Worm (Caenorhabditis elegans) whole organism, young adult: ENCODE results near the gene K11D12.7.
A peak's percentile ranks its signal among the peaks of the same experiment; 100 is the strongest.

Source experiments
- B0336.3 ChIP-seq: fragments of 200-800 bp; sonication (Bioruptor generic); IDR thresholded peaks from 2 replicates; pipeline ENCODE4 v1.3.6; 2022; ENCODE audit warnings: missing genetic modification characterization, missing compliant biosample characterization
- C17E4.6 ChIP-seq: fragments of 200-800 bp; sonication (Bioruptor generic); IDR thresholded peaks from 2 replicates; pipeline ENCODE4 v1.3.6; 2022; ENCODE audit warnings: missing genetic modification reagents, missing genetic modification characterization, missing compliant biosample characterization
- D2030.7 ChIP-seq: fragments of 200-800 bp; sonication (Bioruptor generic); IDR thresholded peaks from 2 replicates; pipeline ENCODE4 v1.3.6; 2022; ENCODE audit warnings: missing genetic modification reagents, missing genetic modification characterization, missing compliant biosample characterization
- F33H1.4 ChIP-seq: fragments of 200-800 bp; sonication (Bioruptor generic); IDR thresholded peaks from 2 replicates; pipeline ENCODE4 v1.3.6; 2022; ENCODE audit warnings: missing genetic modification reagents, missing genetic modification characterization, missing compliant biosample characterization
- F55B11.4 ChIP-seq: sonication (generic microtip); optimal IDR thresholded peaks from 2 replicates; lab custom pipeline; 2016; ENCODE audit warnings: missing compliant biosample characterization, missing genetic modification characterization, borderline replicate concordance; ENCODE audit not compliant: insufficient read depth
- F57C9.4 ChIP-seq: sonication (generic microtip); optimal IDR thresholded peaks from 2 replicates; lab custom pipeline; 2017; ENCODE audit warnings: mild to moderate bottlenecking, missing genetic modification characterization, missing compliant biosample characterization
- Y53F4B.3 ChIP-seq: fragments of 200-800 bp; sonication (Bioruptor generic); IDR thresholded peaks from 2 replicates; pipeline ENCODE4 v1.3.6; 2022; ENCODE audit warnings: missing genetic modification reagents, missing genetic modification characterization, missing compliant biosample characterization
- aptf-3 ChIP-seq: fragments of 200-800 bp; sonication (Bioruptor generic); IDR thresholded peaks from 2 replicates; pipeline ENCODE4 v1.3.6; 2022; ENCODE audit warnings: missing genetic modification characterization, missing compliant biosample characterization
- ccch-3 ChIP-seq: fragments of 200-800 bp; sonication (Bioruptor generic); optimal IDR thresholded peaks from 2 replicates; lab custom pipeline; 2018; ENCODE audit warnings: mild to moderate bottlenecking, missing genetic modification characterization, missing compliant biosample characterization
- ceh-91 ChIP-seq: fragments of 200-800 bp; sonication (Bioruptor generic); IDR thresholded peaks from 2 replicates; pipeline ENCODE4 v1.3.6; 2022; ENCODE audit warnings: missing genetic modification reagents, missing genetic modification characterization, missing compliant biosample characterization
- chd-7 ChIP-seq: sonication (generic microtip); optimal IDR thresholded peaks from 2 replicates; lab custom pipeline; 2016; ENCODE audit warnings: mild to moderate bottlenecking, missing genetic modification characterization, moderate library complexity, missing compliant biosample characterization
- die-1 ChIP-seq: sonication (generic microtip); optimal IDR thresholded peaks from 2 replicates; lab custom pipeline; 2016; ENCODE audit warnings: missing genotype, mild to moderate bottlenecking, missing genetic modification characterization, missing compliant biosample characterization
- dox-1 ChIP-seq: fragments of 200-800 bp; sonication (Bioruptor generic); IDR thresholded peaks from 2 replicates; pipeline ENCODE4 v1.3.6; 2022; ENCODE audit warnings: missing genetic modification reagents, missing genetic modification characterization, missing compliant biosample characterization
- efl-1 ChIP-seq: fragments of 150-350 bp; optimal IDR thresholded peaks from 2 replicates; lab custom pipeline; 2014; ENCODE audit warnings: missing biosample characterization, missing genetic modification reagents, missing genetic modification characterization
- egl-44 ChIP-seq: fragments of 200-800 bp; sonication (Bioruptor generic); IDR thresholded peaks from 2 replicates; pipeline ENCODE4 v1.3.6; 2022; ENCODE audit warnings: missing genetic modification reagents, missing genetic modification characterization, missing compliant biosample characterization
- gei-17 ChIP-seq: fragments of 200-800 bp; sonication (Bioruptor generic); optimal IDR thresholded peaks from 2 replicates; lab custom pipeline; 2018; ENCODE audit warnings: mild to moderate bottlenecking, missing genetic modification characterization, missing compliant biosample characterization
- him-1 ChIP-seq: sonication (generic microtip); optimal IDR thresholded peaks from 2 replicates; lab custom pipeline; 2016; ENCODE audit warnings: missing genotype, missing genetic modification reagents, missing genetic modification characterization, missing compliant biosample characterization
- hrde-1 ChIP-seq: sonication (generic microtip); optimal IDR thresholded peaks from 2 replicates; lab custom pipeline; 2016; ENCODE audit warnings: missing genetic modification characterization, mild to moderate bottlenecking, missing compliant biosample characterization, moderate library complexity, missing genotype, missing genetic modification reagents, borderline replicate concordance
- lin-26 ChIP-seq: fragments of 200-800 bp; sonication (Bioruptor generic); IDR thresholded peaks from 2 replicates; pipeline ENCODE4 v1.3.6; 2022; ENCODE audit warnings: missing genetic modification reagents, missing genetic modification characterization, missing compliant biosample characterization
- lin-35 ChIP-seq, 3 experiments: fragments of 150-350 bp in 2 of 3; sonication (generic microtip) in 1 of 3; optimal IDR thresholded peaks; 2 replicates each; lab custom pipeline; 2014 to 2018; ENCODE audit warnings: missing biosample characterization in 3 of 3, missing genetic modification characterization in 3 of 3, missing genetic modification reagents in 3 of 3
- lin-40 ChIP-seq: sonication (generic microtip); optimal IDR thresholded peaks from 2 replicates; lab custom pipeline; 2016; ENCODE audit warnings: missing genetic modification characterization, mild to moderate bottlenecking, missing compliant biosample characterization, missing genotype, missing genetic modification reagents
- lir-1 ChIP-seq: fragments of 200-800 bp; sonication (Bioruptor generic); conservative IDR thresholded peaks from 2 replicates; pipeline ENCODE4 v1.3.6; 2022; ENCODE audit warnings: missing genetic modification reagents, missing genetic modification characterization, missing compliant biosample characterization
- lsl-1 ChIP-seq: fragments of 200-800 bp; sonication (Bioruptor generic); optimal IDR thresholded peaks from 2 replicates; lab custom pipeline; 2018; ENCODE audit warnings: mild to moderate bottlenecking, missing genetic modification characterization, moderate library complexity, missing compliant biosample characterization
- madf-10 ChIP-seq: sonication (generic microtip); optimal IDR thresholded peaks from 2 replicates; lab custom pipeline; 2016; ENCODE audit warnings: mild to moderate bottlenecking, missing genetic modification characterization, missing compliant biosample characterization
- madf-6 ChIP-seq: fragments of 200-800 bp; sonication (Bioruptor generic); IDR thresholded peaks from 2 replicates; pipeline ENCODE4 v1.3.6; 2022; ENCODE audit warnings: missing genetic modification reagents, missing genetic modification characterization, missing compliant biosample characterization
- madf-8 ChIP-seq: fragments of 200-800 bp; sonication (Bioruptor generic); conservative IDR thresholded peaks from 2 replicates; pipeline ENCODE4 v1.3.6; 2022; ENCODE audit warnings: missing genetic modification reagents, missing genetic modification characterization, missing compliant biosample characterization
- mes-4 ChIP-seq: sonication (generic microtip); optimal IDR thresholded peaks from 2 replicates; lab custom pipeline; 2016; ENCODE audit warnings: missing genotype, missing genetic modification characterization, missing compliant biosample characterization
- nfya-1 ChIP-seq: sonication (generic microtip); optimal IDR thresholded peaks from 2 replicates; lab custom pipeline; 2017; ENCODE audit warnings: antibody characterized with exemption, missing compliant biosample characterization, missing genetic modification characterization, borderline replicate concordance; ENCODE audit not compliant: insufficient read depth
- nfyb-1 ChIP-seq: fragments of 200-800 bp; sonication (Bioruptor generic); IDR thresholded peaks from 2 replicates; pipeline ENCODE4 v1.3.6; 2022; ENCODE audit warnings: missing genetic modification reagents, missing genetic modification characterization, missing compliant biosample characterization
- nhr-90 ChIP-seq: sonication (generic microtip); optimal IDR thresholded peaks from 2 replicates; lab custom pipeline; 2016; ENCODE audit warnings: missing genotype, mild to moderate bottlenecking, missing genetic modification characterization, missing compliant biosample characterization
- pha-4 ChIP-seq: fragments of 150-350 bp; sonication (generic microtip); optimal IDR thresholded peaks from 2 replicates; lab custom pipeline; 2014; ENCODE audit warnings: missing biosample characterization, missing genetic modification reagents, missing genetic modification characterization
- repo-1 ChIP-seq: sonication (generic microtip); optimal IDR thresholded peaks from 2 replicates; lab custom pipeline; 2017; ENCODE audit warnings: mild to moderate bottlenecking, missing genetic modification characterization, missing compliant biosample characterization
- rpc-1 ChIP-seq, 2 experiments: fragments of 150-350 bp in 1 of 2; sonication (generic microtip) in 1 of 2; optimal IDR thresholded peaks; 2 replicates each; lab custom pipeline; 2014 to 2018; ENCODE audit warnings: missing biosample characterization in 1 of 2, missing genetic modification characterization in 1 of 2, missing genetic modification reagents in 1 of 2, missing genotype in 1 of 2
- snpc-1.1 ChIP-seq: sonication (generic microtip); optimal IDR thresholded peaks from 2 replicates; lab custom pipeline; 2017; ENCODE audit warnings: missing genetic modification characterization, mild to moderate bottlenecking, missing compliant biosample characterization, antibody characterized with exemption, moderate library complexity, missing genotype, missing genetic modification reagents; ENCODE audit not compliant: insufficient read depth
- tbx-9 ChIP-seq: sonication (generic microtip); optimal IDR thresholded peaks from 2 replicates; lab custom pipeline; 2016; ENCODE audit warnings: borderline replicate concordance, missing genetic modification characterization, inconsistent platforms, missing compliant biosample characterization
- xnd-1 ChIP-seq: sonication (generic microtip); optimal IDR thresholded peaks from 2 replicates; lab custom pipeline; 2016; ENCODE audit warnings: missing genotype, missing genetic modification reagents, missing genetic modification characterization, missing compliant biosample characterization
- zfh-2 ChIP-seq: fragments of 200-800 bp; sonication (Bioruptor generic); conservative IDR thresholded peaks from 2 replicates; pipeline ENCODE4 v1.3.6; 2022; ENCODE audit warnings: missing genetic modification reagents, missing genetic modification characterization, missing compliant biosample characterization
- ztf-22 ChIP-seq: fragments of 200-800 bp; sonication (Bioruptor generic); optimal IDR thresholded peaks from 2 replicates; lab custom pipeline; 2018; ENCODE audit warnings: mild to moderate bottlenecking, missing genetic modification characterization, moderate library complexity, missing compliant biosample characterization
- ztf-26 ChIP-seq: sonication (generic microtip); optimal IDR thresholded peaks from 2 replicates; lab custom pipeline; 2017; ENCODE audit warnings: missing genetic modification characterization, missing compliant biosample characterization
- ztf-28 ChIP-seq: fragments of 200-800 bp; sonication (Bioruptor generic); IDR thresholded peaks from 2 replicates; pipeline ENCODE4 v1.3.6; 2022; ENCODE audit warnings: missing genetic modification reagents, missing genetic modification characterization, missing compliant biosample characterization

Gene K11D12.7

ce11 chrV:5046558-5046957, 10.3 kb upstream of the K11D12.7 start:
- TF ChIP-seq snpc-1.1 (tag; lab: Kevin White, UChicago) (no peak), repo-1 (tag; lab: Kevin White, UChicago) (no peak), madf-8 (peak; percentile 68), hrde-1 (tag; lab: Kevin White, UChicago) (no peak), lir-1 (GFP tag; lab: Robert Waterston, UW) (no peak), lin-40 (tag; lab: Kevin White, UChicago) (no peak), lsl-1 (GFP tag; lab: Kevin White, UChicago) (peak; percentile 42), dox-1 (no peak), F33H1.4 (GFP tag; lab: Robert Waterston, UW) (peak; percentile 60), die-1 (tag; lab: Kevin White, UChicago) (no peak), Y53F4B.3 (GFP tag; lab: Robert Waterston, UW) (no peak), D2030.7 (GFP tag; lab: Robert Waterston, UW) (no peak), gei-17 (no peak), ceh-91 (GFP tag; lab: Robert Waterston, UW) (no peak), C17E4.6 (GFP tag; lab: Robert Waterston, UW) (no peak), rpc-1 (optimal IDR thresholded peaks at IDR 0.05; lab: Kevin White, UChicago) (no peak), rpc-1 (tag; optimal IDR thresholded peaks at IDR 0.05; lab: Kevin White, UChicago) (no peak), F55B11.4 (tag; lab: Kevin White, UChicago) (no peak), lin-35 (GFP tag; optimal IDR thresholded peaks at IDR 0.05; lab: Kevin White, UChicago) (no peak), lin-26 (no peak), ztf-22 (GFP tag; lab: Kevin White, UChicago) (no peak), xnd-1 (tag; lab: Kevin White, UChicago) (peak; percentile 58), him-1 (tag; lab: Kevin White, UChicago) (no peak)

ce11 chrV:5046103-5046502, 9.8 kb upstream of the K11D12.7 start, which contains the start of gene exc-14:
Gene exc-14, minus strand, starts transcription at chrV:5046203.
- no peak for TF ChIP-seq aptf-3 (GFP tag; lab: Robert Waterston, UW)
- no peak for TF ChIP-seq mes-4 (tag; lab: Kevin White, UChicago)
- TF ChIP-seq efl-1 (GFP tag; lab: Kevin White, UChicago), result no peak
- TF ChIP-seq chd-7 (tag; lab: Kevin White, UChicago), result no peak
- no peak for TF ChIP-seq tbx-9 (tag; lab: Kevin White, UChicago)
- TF ChIP-seq F57C9.4 (tag; lab: Kevin White, UChicago), result no peak
- TF ChIP-seq ccch-3, result no peak
- TF ChIP-seq madf-10 (tag; lab: Kevin White, UChicago), result no peak
- TF ChIP-seq B0336.3 (GFP tag; lab: Robert Waterston, UW), result no peak
- no peak for TF ChIP-seq nfya-1 (tag; lab: Kevin White, UChicago)
- no peak for TF ChIP-seq madf-6 (GFP tag; lab: Robert Waterston, UW)
- TF ChIP-seq nfyb-1 (GFP tag; lab: Robert Waterston, UW), result no peak
- no peak for TF ChIP-seq egl-44 (GFP tag; lab: Robert Waterston, UW)
- TF ChIP-seq xnd-1 (tag; lab: Kevin White, UChicago), result no peak
- TF ChIP-seq pha-4 (tag; lab: Kevin White, UChicago), result no peak
- no peak for TF ChIP-seq rpc-1 (optimal IDR thresholded peaks at IDR 0.05; lab: Kevin White, UChicago)
- TF ChIP-seq rpc-1 (tag; optimal IDR thresholded peaks at IDR 0.05; lab: Kevin White, UChicago), result no peak
- no peak for TF ChIP-seq zfh-2 (GFP tag; lab: Robert Waterston, UW)
- TF ChIP-seq ztf-28 (GFP tag; lab: Robert Waterston, UW), result no peak
- TF ChIP-seq ztf-26 (tag; lab: Kevin White, UChicago), result no peak
- TF ChIP-seq nhr-90 (tag; lab: Kevin White, UChicago), result no peak
